Fruit fly (Drosophila melanogaster) whole organism, pupa: ENCODE data around the gene CG32706.

Experiments used
- CG12605 ChIP-seq: fragments of 200-800 bp; sonication (Bioruptor generic); IDR thresholded peaks from 2 replicates; pipeline ENCODE4 v1.3.6; 2022; ENCODE audit warnings: missing biosample characterization, missing genetic modification characterization
- CG13204 ChIP-seq: fragments of 200-800 bp; sonication (Bioruptor generic); optimal IDR thresholded peaks from 2 replicates; lab custom pipeline; 2018; ENCODE audit warnings: missing biosample characterization, mild to moderate bottlenecking, missing genetic modification characterization, moderate library complexity
- CG15710 ChIP-seq: fragments of 200-800 bp; sonication (Bioruptor generic); optimal IDR thresholded peaks from 2 replicates; lab custom pipeline; 2018; ENCODE audit warnings: missing biosample characterization, mild to moderate bottlenecking, missing genetic modification characterization, moderate library complexity
- CG17806 ChIP-seq: fragments of 200-800 bp; sonication (Bioruptor generic); optimal IDR thresholded peaks from 2 replicates; lab custom pipeline; 2018; ENCODE audit warnings: missing biosample characterization, mild to moderate bottlenecking, missing genetic modification characterization, moderate library complexity
- CG32121 ChIP-seq: fragments of 200-800 bp; sonication (Bioruptor generic); IDR thresholded peaks from 2 replicates; pipeline ENCODE4 v1.3.6; 2022; ENCODE audit warnings: missing biosample characterization, missing genetic modification characterization
- gl ChIP-seq: fragments of 200-800 bp; sonication (Bioruptor generic); optimal IDR thresholded peaks from 2 replicates; lab custom pipeline; 2018; ENCODE audit warnings: missing biosample characterization, mild to moderate bottlenecking, missing genetic modification characterization
- rn ChIP-seq: fragments of 200-800 bp; sonication (Bioruptor generic); IDR thresholded peaks from 2 replicates; pipeline ENCODE4 v1.3.6; 2022; ENCODE audit warnings: missing biosample characterization, missing genetic modification characterization

DNA sequence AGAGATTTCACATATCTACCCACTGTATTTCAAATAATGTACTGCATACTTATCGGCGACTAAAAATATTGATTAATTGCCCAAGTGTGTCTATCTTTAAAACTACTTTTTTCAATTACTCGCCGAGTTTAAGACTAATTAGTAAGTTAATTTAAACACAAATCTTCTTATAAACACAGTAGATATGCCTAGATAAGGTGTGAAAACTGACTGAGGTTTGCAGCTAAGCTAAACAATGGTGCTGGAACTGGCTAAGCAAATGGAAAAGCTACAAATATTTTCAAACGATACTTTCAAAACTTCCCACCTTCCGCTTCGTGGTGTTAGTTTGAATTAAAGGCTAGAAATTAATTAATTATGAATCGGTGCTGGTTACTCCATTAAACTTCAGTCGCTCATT lies 46.1 kb upstream of the CG32706 start:
- no peak for TF ChIP-seq gl (tag; lab: Kevin White, UChicago)
- TF ChIP-seq CG13204, result no peak
- TF ChIP-seq CG32121 (GFP tag; lab: Robert Waterston, UW), result no peak
- no peak for TF ChIP-seq rn (GFP tag; lab: Robert Waterston, UW)
- no peak for TF ChIP-seq CG15710 (tag; lab: Kevin White, UChicago)
- TF ChIP-seq CG17806 (tag; lab: Kevin White, UChicago), result no peak
- TF ChIP-seq CG12605 (GFP tag; lab: Robert Waterston, UW), result no peak
